Fruit fly (Drosophila melanogaster) S2 (cell line): ENCODE results near the gene CG6878.

ENCODE experiments used
- CG8478 ChIP-seq: fragments of >200 bp; optimal IDR thresholded peaks from 2 replicates; lab custom pipeline; 2018
- CTCF ChIP-seq, 2 experiments: fragments of >200 bp; optimal IDR thresholded peaks; 2 replicates each; lab custom pipeline; 2018

dm6 chr3L:15162005-15162404, 388 bp downstream of the CG6878 start:
- TF ChIP-seq CG8478 (lab: Kevin White, UChicago) (no peak), CTCF (optimal IDR thresholded peaks at IDR 0.05; lab: Kevin White, UChicago) (no peak)
